Fruit fly (Drosophila melanogaster): ENCODE results near the gene Roc1a.
A peak's percentile ranks its signal among the peaks of the same experiment; 100 is the strongest.

Roc1a gene

DNA sequence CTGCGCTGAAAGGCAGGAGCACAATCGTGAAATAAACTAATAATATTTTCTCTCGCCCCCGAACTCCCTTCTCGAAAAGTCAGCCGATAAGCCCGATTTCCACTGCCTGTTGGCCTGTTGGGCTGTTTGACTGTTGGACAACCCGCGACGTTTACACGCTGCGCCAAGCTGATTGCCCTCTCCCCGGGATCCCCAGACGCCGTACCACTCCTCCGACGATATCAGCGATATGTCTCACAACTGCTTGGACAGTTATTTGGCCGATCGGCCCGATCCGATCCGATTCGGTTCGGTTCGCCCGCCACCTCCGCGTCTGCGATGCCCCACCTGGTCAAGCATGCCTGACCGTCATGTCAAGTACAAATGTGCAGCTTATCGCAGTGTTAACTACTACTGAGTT is 47.4 kb upstream of the Roc1a start (continued):
- TF ChIP-seq chinmo (GFP tag; IDR thresholded peaks at IDR 0.05; ENCODE audit: partially characterized antibody) (peak; percentile 69; the same call in 2 of the 4 replicates), CG6175 (GFP tag; IDR thresholded peaks at IDR 0.05) (no peak), CG10959 (GFP tag; IDR thresholded peaks at IDR 0.05) (no peak), Oli (tag; optimal IDR thresholded peaks at IDR 0.05) (no peak), pb (GFP tag; optimal IDR thresholded peaks at IDR 0.05) (no peak), ham (GFP tag; IDR thresholded peaks at IDR 0.05) (no peak), exex (tag; optimal IDR thresholded peaks at IDR 0.05) (peak; percentile 74), slbo (GFP tag; IDR thresholded peaks at IDR 0.05) (no peak), CG17186 (GFP tag; optimal IDR thresholded peaks at IDR 0.05) (no peak), nerfin-1 (tag; optimal IDR thresholded peaks at IDR 0.05) (no peak), CG4328 (GFP tag; optimal IDR thresholded peaks at IDR 0.05) (no peak), maf-S (GFP tag; optimal IDR thresholded peaks at IDR 0.05) (no peak), Oaz (GFP tag; IDR thresholded peaks at IDR 0.05) (no peak), oc (tag; optimal IDR thresholded peaks at IDR 0.05) (no peak), CG3847 (GFP tag; IDR thresholded peaks at IDR 0.05) (no peak), vnd (GFP tag; IDR thresholded peaks at IDR 0.05; ENCODE audit: partially characterized antibody) (no peak), HLH54F (GFP tag; optimal IDR thresholded peaks at IDR 0.05) (no peak), gsb (GFP tag; IDR thresholded peaks at IDR 0.05) (no peak), tup (GFP tag; optimal IDR thresholded peaks at IDR 0.05) (no peak)

- TF ChIP-seq kni (GFP tag; optimal IDR thresholded peaks at IDR 0.05) (peak; percentile 37), her (GFP tag; optimal IDR thresholded peaks at IDR 0.05) (no peak), sens (GFP tag) (peak; percentile 23), CG30020 (tag; optimal IDR thresholded peaks at IDR 0.05) (no peak), pros (GFP tag; optimal IDR thresholded peaks at IDR 0.05) (peak; percentile 47), tll (GFP tag; optimal IDR thresholded peaks at IDR 0.05) (peak in 1 of 2 experiments; percentile 53), D (optimal IDR thresholded peaks at IDR 0.05) (no peak), D (GFP tag; optimal IDR thresholded peaks at IDR 0.05) (peak; percentile 7), Hey (tag; optimal IDR thresholded peaks at IDR 0.05) (peak; percentile 96)
Observed at dm6 chrX:601984-602383, 45.1 kb upstream of the Roc1a start.

DNA sequence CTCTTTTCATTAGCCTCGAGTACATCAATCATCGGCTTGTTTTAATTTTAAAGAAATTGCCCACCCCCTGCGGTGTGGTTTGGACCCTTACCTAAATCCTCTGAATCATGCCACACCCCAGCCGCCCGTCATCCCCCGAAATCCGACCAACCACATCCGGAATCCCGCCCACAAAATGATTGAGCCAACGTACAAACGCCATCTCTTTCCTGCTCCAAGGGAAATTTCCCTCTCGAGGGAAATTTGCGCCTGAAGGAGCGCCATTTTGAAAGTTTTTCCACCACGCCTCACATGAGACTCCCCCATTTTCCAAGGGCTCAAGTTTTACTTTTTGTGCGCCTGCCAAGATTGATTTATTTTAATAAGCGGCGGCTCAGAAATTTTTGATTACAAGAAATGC is 37.1 kb upstream of the Roc1a start:
- TF ChIP-seq kah (GFP tag; optimal IDR thresholded peaks at IDR 0.05): no peak
- peak; percentile 21 for TF ChIP-seq CG1832 (GFP tag; optimal IDR thresholded peaks at IDR 0.05)
- TF ChIP-seq HmgD (GFP tag; optimal IDR thresholded peaks at IDR 0.05): no peak
- peak; percentile 13 for TF ChIP-seq phol (tag; optimal IDR thresholded peaks at IDR 0.05)
- TF ChIP-seq Nf-YB (GFP tag; optimal IDR thresholded peaks at IDR 0.05): peak; percentile 93
- TF ChIP-seq seq (GFP tag; IDR thresholded peaks at IDR 0.05): peak; percentile 53; the same call in 1 of the 2 replicates
- TF ChIP-seq Nf-YC (tag; optimal IDR thresholded peaks at IDR 0.05): peak; percentile 95
- TF ChIP-seq CG10321 (GFP tag; IDR thresholded peaks at IDR 0.05): peak; percentile 75

DNA sequence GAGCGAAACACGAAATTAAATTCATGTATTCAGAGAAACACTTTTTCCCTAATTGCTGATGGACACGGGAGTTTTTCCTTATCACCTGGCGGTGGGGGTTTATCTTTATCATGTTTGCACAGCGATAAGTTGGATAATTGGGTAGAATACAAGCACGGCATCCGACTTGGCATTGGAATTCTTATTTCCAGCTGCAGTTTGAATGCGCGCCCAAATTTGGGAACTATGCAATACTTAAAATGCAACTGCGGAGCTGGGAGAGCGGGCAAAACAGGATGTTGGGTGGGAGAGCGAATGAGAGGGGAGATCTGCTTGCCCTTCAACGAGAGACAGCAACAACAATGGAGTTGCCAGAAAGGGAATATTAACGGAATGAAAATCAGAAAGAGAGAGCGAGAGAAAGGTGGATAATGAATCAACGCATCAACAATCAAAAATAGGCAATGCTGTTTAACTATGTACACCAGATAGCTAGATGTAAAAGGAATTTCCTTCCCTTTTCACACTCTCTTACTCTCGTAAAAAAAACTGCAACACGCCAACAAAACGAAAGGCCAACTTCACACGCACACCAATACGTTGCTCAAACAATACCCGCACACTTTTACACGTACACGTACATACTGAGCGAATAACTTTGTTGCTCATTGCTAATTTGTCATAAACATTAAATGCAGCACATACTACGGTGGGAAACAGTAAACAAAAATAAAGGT is 30.2 kb upstream of the Roc1a start:
- no peak for TF ChIP-seq H2.0 (GFP tag; IDR thresholded peaks at IDR 0.05)
- TF ChIP-seq lov (optimal IDR thresholded peaks at IDR 0.05): no peak
- no peak for TF ChIP-seq lov (GFP tag; IDR thresholded peaks at IDR 0.05)
- TF ChIP-seq Dbx (GFP tag; IDR thresholded peaks at IDR 0.05): no peak
- no peak for TF ChIP-seq Atf-2 (GFP tag; optimal IDR thresholded peaks at IDR 0.05)
- TF ChIP-seq knrl (GFP tag; IDR thresholded peaks at IDR 0.05; ENCODE audit: partially characterized antibody): no peak
- no peak for TF ChIP-seq C15 (GFP tag; IDR thresholded peaks at IDR 0.05)
- no peak for TF ChIP-seq Lim3 (GFP tag; IDR thresholded peaks at IDR 0.05)
- peak; percentile 70 for TF ChIP-seq Med (GFP tag)
- no peak for TF ChIP-seq al (GFP tag; IDR thresholded peaks at IDR 0.05)
- peak; percentile 59 for TF ChIP-seq phol (tag; optimal IDR thresholded peaks at IDR 0.05)
- no peak for TF ChIP-seq Hmr (GFP tag; optimal IDR thresholded peaks at IDR 0.05)
- no peak for TF ChIP-seq CG4360 (GFP tag; IDR thresholded peaks at IDR 0.05)
- no peak for TF ChIP-seq cas (GFP tag; IDR thresholded peaks at IDR 0.05)
